Fruit fly (Drosophila melanogaster) whole organism, wandering third instar larva: ENCODE results near the gene chic.

ENCODE experiments used
- Abd-B ChIP-seq: fragments of >200 bp; optimal IDR thresholded peaks from 2 replicates; lab custom pipeline; 2017; ENCODE audit warnings: missing biosample characterization, missing genetic modification characterization
- CG32264 ChIP-seq: fragments of 200-800 bp; sonication (Bioruptor generic); optimal IDR thresholded peaks from 2 replicates; lab custom pipeline; 2016; ENCODE audit warnings: missing biosample characterization, missing genetic modification characterization
- CG9705 ChIP-seq: fragments of 200-800 bp; sonication (Bioruptor generic); optimal IDR thresholded peaks from 2 replicates; lab custom pipeline; 2018; ENCODE audit warnings: missing biosample characterization, mild to moderate bottlenecking, missing genetic modification characterization
- CrebA ChIP-seq: fragments of 200-800 bp; sonication (Bioruptor generic); optimal IDR thresholded peaks from 2 replicates; lab custom pipeline; 2016; ENCODE audit warnings: missing biosample characterization, mild to moderate bottlenecking, missing genetic modification characterization, borderline replicate concordance
- Dfd ChIP-seq: fragments of >200 bp; optimal IDR thresholded peaks from 2 replicates; lab custom pipeline; 2017; ENCODE audit warnings: missing biosample characterization, missing genetic modification characterization
- Dif ChIP-seq: fragments of 200-275, 200-300 bp; sonication (Bioruptor generic); optimal IDR thresholded peaks from 2 replicates; lab custom pipeline; 2018; ENCODE audit warnings: missing biosample characterization, missing genetic modification characterization; ENCODE audit not compliant: partially characterized antibody
- GATAd ChIP-seq: sonication (Bioruptor generic); optimal IDR thresholded peaks from 2 replicates; lab custom pipeline; 2016; ENCODE audit warnings: missing biosample characterization, missing genetic modification characterization
- HLH106 ChIP-seq: fragments of 200-800 bp; optimal IDR thresholded peaks from 3 replicates; lab custom pipeline; 2019; ENCODE audit warnings: missing biosample characterization, mild to moderate bottlenecking, missing genetic modification characterization, moderate library complexity
- Hnf4 ChIP-seq: fragments of 200-800 bp; sonication (Bioruptor generic); optimal IDR thresholded peaks from 2 replicates; lab custom pipeline; 2016; ENCODE audit warnings: missing biosample characterization, mild to moderate bottlenecking, missing genetic modification characterization
- Hr78 ChIP-seq: fragments of >200 bp; optimal IDR thresholded peaks from 2 replicates; lab custom pipeline; 2017; ENCODE audit warnings: missing biosample characterization, missing genetic modification characterization
- Hr83 ChIP-seq: fragments of 200-300 bp; sonication (Bioruptor generic); optimal IDR thresholded peaks from 2 replicates; lab custom pipeline; 2016; ENCODE audit warnings: missing biosample characterization, mild to moderate bottlenecking, missing genetic modification characterization, moderate library complexity; ENCODE audit not compliant: poor library complexity, severe bottlenecking
- Jra ChIP-seq: sonication (Bioruptor generic); optimal IDR thresholded peaks from 2 replicates; lab custom pipeline; 2016; ENCODE audit warnings: missing biosample characterization, missing genetic modification characterization
- Mio ChIP-seq: sonication (Bioruptor generic); optimal IDR thresholded peaks from 2 replicates; lab custom pipeline; 2016; ENCODE audit warnings: missing biosample characterization, missing genetic modification characterization
- Myc ChIP-seq: fragments of >200 bp; optimal IDR thresholded peaks from 2 replicates; lab custom pipeline; 2017
- N ChIP-seq: fragments of >200 bp; optimal IDR thresholded peaks from 2 replicates; lab custom pipeline; 2018; ENCODE audit warnings: missing biosample characterization, missing external identifiers, missing genetic modification characterization
- OdsH ChIP-seq: fragments of 200-800 bp; sonication (Bioruptor generic); optimal IDR thresholded peaks from 2 replicates; lab custom pipeline; 2016; ENCODE audit warnings: missing biosample characterization, mild to moderate bottlenecking, missing genetic modification characterization
- Rel ChIP-seq, 2 experiments: fragments of 200-800 bp; sonication (Bioruptor generic) in 1 of 2; optimal IDR thresholded peaks; 2 replicates in 1 of 2; 3 replicates in 1 of 2; lab custom pipeline; 2016 to 2019; ENCODE audit warnings: mild to moderate bottlenecking in 2 of 2, missing biosample characterization in 2 of 2, missing genetic modification characterization in 2 of 2, moderate library complexity in 1 of 2
- Sp1 ChIP-seq: fragments of 200-800 bp; sonication (Bioruptor generic); optimal IDR thresholded peaks from 3 replicates; lab custom pipeline; 2019; ENCODE audit warnings: missing biosample characterization, mild to moderate bottlenecking, missing genetic modification characterization, moderate library complexity
- Vsx2 ChIP-seq: fragments of 200-300, 225-300 bp; sonication (Bioruptor generic); optimal IDR thresholded peaks from 2 replicates; lab custom pipeline; 2018; ENCODE audit warnings: missing biosample characterization, missing genetic modification characterization; ENCODE audit not compliant: partially characterized antibody
- br ChIP-seq: fragments of 200-800 bp; sonication (Bioruptor generic); optimal IDR thresholded peaks from 2 replicates; lab custom pipeline; 2016; ENCODE audit warnings: missing biosample characterization, missing genetic modification characterization
- brk ChIP-seq: fragments of 200-800 bp; sonication (Bioruptor generic); optimal IDR thresholded peaks from 2 replicates; lab custom pipeline; 2016; ENCODE audit warnings: missing biosample characterization, mild to moderate bottlenecking, missing genetic modification characterization
- dl ChIP-seq, 2 experiments: fragments of 175-275, 200-275 bp in 1 of 2; fragments of 200-275 bp in 1 of 2; sonication (Bioruptor generic); optimal IDR thresholded peaks; lab custom pipeline; 2018; ENCODE audit warnings: mild to moderate bottlenecking in 2 of 2, missing biosample characterization in 2 of 2, missing genetic modification characterization in 2 of 2, moderate library complexity in 2 of 2; ENCODE audit not compliant: partially characterized antibody in 2 of 2, insufficient read depth in 1 of 2
- dmrt93B ChIP-seq: fragments of 200-800 bp; sonication (Bioruptor generic); optimal IDR thresholded peaks from 2 replicates; lab custom pipeline; 2018; ENCODE audit warnings: missing biosample characterization, mild to moderate bottlenecking, missing genetic modification characterization
- dsf ChIP-seq: sonication (Bioruptor generic); optimal IDR thresholded peaks from 2 replicates; lab custom pipeline; 2016; ENCODE audit warnings: missing biosample characterization, missing genetic modification characterization, borderline replicate concordance
- ey ChIP-seq: fragments of 200-800 bp; sonication (Bioruptor generic); optimal IDR thresholded peaks from 2 replicates; lab custom pipeline; 2016; ENCODE audit warnings: missing biosample characterization, missing genetic modification characterization
- foxo ChIP-seq, 2 experiments: fragments of 200-800 bp; sonication (Bioruptor generic); optimal IDR thresholded peaks; 2 replicates in 1 of 2; 3 replicates in 1 of 2; lab custom pipeline; 2016 to 2017; ENCODE audit warnings: missing biosample characterization in 2 of 2, missing genetic modification characterization in 2 of 2
- fru ChIP-seq: fragments of 200-800 bp; sonication (Bioruptor generic); optimal IDR thresholded peaks from 3 replicates; lab custom pipeline; 2016; ENCODE audit warnings: missing biosample characterization, mild to moderate bottlenecking, missing genetic modification characterization
- h ChIP-seq: fragments of 200-800 bp; sonication (Bioruptor generic); optimal IDR thresholded peaks from 3 replicates; lab custom pipeline; 2016; ENCODE audit warnings: missing biosample characterization, mild to moderate bottlenecking, missing genetic modification characterization
- jim ChIP-seq: fragments of 175-275, 200-325 bp; sonication (Bioruptor generic); optimal IDR thresholded peaks from 2 replicates; lab custom pipeline; 2016; ENCODE audit warnings: missing biosample characterization, mild to moderate bottlenecking, missing genetic modification characterization
- lola ChIP-seq: fragments of >200 bp; optimal IDR thresholded peaks from 2 replicates; lab custom pipeline; 2017; ENCODE audit warnings: missing biosample characterization, missing genetic modification characterization
- pan ChIP-seq: fragments of >200 bp; optimal IDR thresholded peaks from 2 replicates; lab custom pipeline; 2017
- psq ChIP-seq: fragments of 200-800 bp; sonication (Bioruptor generic); optimal IDR thresholded peaks from 3 replicates; lab custom pipeline; 2017; ENCODE audit warnings: missing biosample characterization, mild to moderate bottlenecking, missing genetic modification characterization, moderate library complexity
- rgr ChIP-seq: fragments of 200-800 bp; sonication (Bioruptor generic); optimal IDR thresholded peaks from 3 replicates; lab custom pipeline; 2016; ENCODE audit warnings: missing biosample characterization, mild to moderate bottlenecking, missing genetic modification characterization
- sage ChIP-seq: fragments of 200-800 bp; sonication (Bioruptor generic); optimal IDR thresholded peaks from 2 replicates; lab custom pipeline; 2016; ENCODE audit warnings: missing biosample characterization, mild to moderate bottlenecking, missing genetic modification characterization
- sv ChIP-seq: fragments of 200-800 bp; sonication (Bioruptor generic); optimal IDR thresholded peaks from 3 replicates; lab custom pipeline; 2016; ENCODE audit warnings: missing biosample characterization, missing genetic modification characterization
- tai ChIP-seq: sonication (Bioruptor generic); optimal IDR thresholded peaks from 2 replicates; lab custom pipeline; 2016; ENCODE audit warnings: missing biosample characterization, missing genetic modification characterization
- usp ChIP-seq: fragments of >200 bp; optimal IDR thresholded peaks from 2 replicates; lab custom pipeline; 2017; ENCODE audit warnings: missing biosample characterization, missing genetic modification characterization
- woc ChIP-seq: sonication (Bioruptor generic); optimal IDR thresholded peaks from 2 replicates; lab custom pipeline; 2016; ENCODE audit warnings: missing biosample characterization, mild to moderate bottlenecking, missing genetic modification characterization

Gene chic

dm6 chr2L:5988115-5989092 lies 7.6 kb upstream of the chic start:
- TF ChIP-seq usp, result no peak
- no peak for TF ChIP-seq Abd-B (GFP tag; lab: Kevin White, UChicago)
- no peak for TF ChIP-seq Myc
- TF ChIP-seq h (GFP tag; lab: Kevin White, UChicago), result peak; percentile 39
- no peak for TF ChIP-seq Hnf4
- TF ChIP-seq CG32264 (GFP tag; lab: Kevin White, UChicago), result no peak
- TF ChIP-seq Hr78, result no peak
- no peak for TF ChIP-seq Rel (GFP tag; optimal IDR thresholded peaks at IDR 0.05; lab: Kevin White, UChicago)
- TF ChIP-seq Rel (tag; optimal IDR thresholded peaks at IDR 0.05; lab: Kevin White, UChicago), result peak; percentile 93
- no peak for TF ChIP-seq sage (GFP tag; lab: Kevin White, UChicago)
- no peak for TF ChIP-seq Jra
- TF ChIP-seq dmrt93B (GFP tag; lab: Kevin White, UChicago), result no peak
- no peak for TF ChIP-seq dl (GFP tag; optimal IDR thresholded peaks at IDR 0.05; lab: Kevin White, UChicago; ENCODE audit: insufficient read depth in 1 of 2, partially characterized antibody in 2 of 2)

DNA sequence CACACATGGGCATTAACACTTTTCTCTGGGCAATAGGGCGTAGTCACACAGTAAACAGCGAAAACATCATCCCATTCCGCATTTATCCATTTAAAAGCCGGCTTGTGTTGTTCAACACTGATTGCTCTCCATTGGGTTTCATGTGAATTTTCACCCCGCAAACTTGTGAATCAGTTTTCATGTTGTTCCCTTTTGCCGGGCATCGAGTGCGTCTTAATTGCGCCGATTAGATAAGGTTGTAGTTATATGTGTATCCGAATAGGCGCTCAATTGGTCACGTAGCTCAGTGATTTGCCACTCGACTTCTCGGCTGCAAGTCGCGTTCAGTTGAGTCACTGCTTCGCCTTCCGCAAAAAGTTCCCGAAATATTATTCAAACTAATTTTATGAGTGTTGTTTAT lies 6.1 kb upstream of the chic start:
- TF ChIP-seq jim (GFP tag; lab: Kevin White, UChicago), result no peak
- peak; percentile 11 for TF ChIP-seq OdsH (GFP tag; lab: Kevin White, UChicago)
- no peak for TF ChIP-seq sv (GFP tag; lab: Kevin White, UChicago)
- TF ChIP-seq Rel (GFP tag; optimal IDR thresholded peaks at IDR 0.05; lab: Kevin White, UChicago), result no peak
- TF ChIP-seq Rel (tag; optimal IDR thresholded peaks at IDR 0.05; lab: Kevin White, UChicago), result peak; percentile 43
- TF ChIP-seq h (GFP tag; lab: Kevin White, UChicago), result peak; percentile 3
- TF ChIP-seq woc (GFP tag; lab: Kevin White, UChicago), result no peak

DNA sequence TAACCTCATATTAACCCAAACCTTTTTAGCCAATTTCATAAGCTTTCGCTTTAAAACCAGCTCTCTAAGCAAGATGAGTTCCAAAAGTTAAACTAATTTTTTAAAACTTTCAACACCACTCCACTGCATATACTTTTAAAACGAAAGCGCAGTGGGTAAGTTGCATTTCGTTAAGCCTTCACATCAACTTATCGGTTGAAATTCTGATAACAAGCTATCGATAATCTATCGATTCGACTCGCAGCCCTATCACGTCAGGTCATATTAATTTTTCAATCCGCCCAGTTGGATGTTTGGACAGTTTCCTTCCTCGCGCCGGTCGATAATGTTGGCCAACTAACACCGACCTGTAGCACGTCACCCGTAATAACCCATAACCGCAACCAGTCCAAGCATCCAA lies 5.3 kb upstream of the chic start, which contains the start of gene ifc:
ifc (plus strand) TSS at position 255 of the 400 bp plus-strand sequence.
- no peak for TF ChIP-seq lola (GFP tag; lab: Kevin White, UChicago)
- peak; percentile 8 for TF ChIP-seq Sp1 (GFP tag; lab: Kevin White, UChicago)
- TF ChIP-seq fru (GFP tag; lab: Kevin White, UChicago), result peak; percentile 47
- peak; percentile 30 for TF ChIP-seq ey (GFP tag; lab: Kevin White, UChicago)
- TF ChIP-seq h (GFP tag; lab: Kevin White, UChicago), result peak; percentile 64
- TF ChIP-seq OdsH (GFP tag; lab: Kevin White, UChicago), result peak; percentile 51
- no peak for TF ChIP-seq dl (GFP tag; optimal IDR thresholded peaks at IDR 0.05; lab: Kevin White, UChicago; ENCODE audit: insufficient read depth in 1 of 2, partially characterized antibody in 2 of 2)
- TF ChIP-seq Abd-B (GFP tag; lab: Kevin White, UChicago), result no peak
- TF ChIP-seq pan (lab: Kevin White, UChicago), result no peak
- peak; percentile 61 for TF ChIP-seq Dif (GFP tag; lab: Kevin White, UChicago)
- TF ChIP-seq Mio (GFP tag; lab: Kevin White, UChicago), result no peak
- no peak for TF ChIP-seq tai
- TF ChIP-seq CG32264 (GFP tag; lab: Kevin White, UChicago), result no peak
- TF ChIP-seq GATAd (GFP tag; lab: Kevin White, UChicago), result no peak
- no peak for TF ChIP-seq Vsx2 (GFP tag; lab: Kevin White, UChicago)
- no peak for TF ChIP-seq Rel (GFP tag; optimal IDR thresholded peaks at IDR 0.05; lab: Kevin White, UChicago)
- peak; percentile 46 for TF ChIP-seq Rel (tag; optimal IDR thresholded peaks at IDR 0.05; lab: Kevin White, UChicago)
- TF ChIP-seq N, result peak; percentile 98
- TF ChIP-seq Dfd (GFP tag; lab: Kevin White, UChicago), result no peak
- peak; percentile 87 for TF ChIP-seq Hr83 (GFP tag; lab: Kevin White, UChicago)
- peak; percentile 54 for TF ChIP-seq rgr (GFP tag; lab: Kevin White, UChicago)
- peak; percentile 60 for TF ChIP-seq HLH106
- no peak for TF ChIP-seq brk
- peak; percentile 39 for TF ChIP-seq woc (GFP tag; lab: Kevin White, UChicago)
- peak; percentile 53 for TF ChIP-seq br
- no peak for TF ChIP-seq Jra
- TF ChIP-seq sv (GFP tag; lab: Kevin White, UChicago), result peak; percentile 42
- no peak for TF ChIP-seq Myc
- TF ChIP-seq usp, result no peak
- TF ChIP-seq CrebA (GFP tag; lab: Kevin White, UChicago), result no peak
- no peak for TF ChIP-seq jim (GFP tag; lab: Kevin White, UChicago)
- TF ChIP-seq Hr78, result peak; percentile 66
- no peak for TF ChIP-seq dsf
- no peak for TF ChIP-seq sage (GFP tag; lab: Kevin White, UChicago)
- peak in 1 of 2 experiments; percentile 52 for TF ChIP-seq foxo (GFP tag; optimal IDR thresholded peaks at IDR 0.05; lab: Kevin White, UChicago)
- no peak for TF ChIP-seq Hnf4
- TF ChIP-seq dmrt93B (GFP tag; lab: Kevin White, UChicago), result no peak
- TF ChIP-seq psq (GFP tag; lab: Kevin White, UChicago), result peak; percentile 30
- peak; percentile 10 for TF ChIP-seq CG9705
